Fruit fly (Drosophila melanogaster): ENCODE data around the gene CG14641.

CG14641 gene

dm6 chr3R:4214038-4214437 is 18.1 kb downstream of the CG14641 start (continued):
- TF ChIP-seq CG11560 (tag; IDR thresholded peaks at IDR 0.05), result peak; percentile 68; the same call in 2 of the 3 replicates
- TF ChIP-seq CG11456 (GFP tag; IDR thresholded peaks at IDR 0.05), result peak; percentile 89
- TF ChIP-seq gfzf (GFP tag; optimal IDR thresholded peaks at IDR 0.05), result no peak
- peak; percentile 70 for TF ChIP-seq CG9817 (tag; optimal IDR thresholded peaks at IDR 0.05)
- peak; percentile 68 for TF ChIP-seq CG11398 (GFP tag; optimal IDR thresholded peaks at IDR 0.05)
- peak; percentile 77 for TF ChIP-seq seq (GFP tag; IDR thresholded peaks at IDR 0.05)
- peak; percentile 94 for TF ChIP-seq Drgx (GFP tag; IDR thresholded peaks at IDR 0.05)
- peak; percentile 51 for TF ChIP-seq Bdp1 (GFP tag; optimal IDR thresholded peaks at IDR 0.05)
- peak; percentile 14 for TF ChIP-seq tio (GFP tag; optimal IDR thresholded peaks at IDR 0.05)
- peak; percentile 39 for TF ChIP-seq CHES-1-like (GFP tag; optimal IDR thresholded peaks at IDR 0.05)
- no peak for TF ChIP-seq yki (optimal IDR thresholded peaks at IDR 0.05)
- peak; percentile 36; the same call in 1 of the 2 replicates for TF ChIP-seq Adf1 (GFP tag; IDR thresholded peaks at IDR 0.05)
- TF ChIP-seq chinmo (GFP tag; IDR thresholded peaks at IDR 0.05; ENCODE audit: partially characterized antibody), result no peak
- TF ChIP-seq mld (GFP tag; IDR thresholded peaks at IDR 0.05; ENCODE audit: partially characterized antibody), result no peak
- TF ChIP-seq CG33557 (GFP tag; optimal IDR thresholded peaks at IDR 0.05), result no peak
- no peak for TF ChIP-seq CG13894 (tag; optimal IDR thresholded peaks at IDR 0.05)
- TF ChIP-seq CG4617 (GFP tag; optimal IDR thresholded peaks at IDR 0.05; ENCODE audit: borderline replicate concordance), result peak; percentile 6
- TF ChIP-seq zfh1 (GFP tag; IDR thresholded peaks at IDR 0.05), result peak; percentile 93
- peak; percentile 54 for TF ChIP-seq CG9876 (GFP tag; optimal IDR thresholded peaks at IDR 0.05)
- TF ChIP-seq CG2712 (tag; optimal IDR thresholded peaks at IDR 0.05), result peak; percentile 79
- peak; percentile 40 for TF ChIP-seq Sry-δ (GFP tag; optimal IDR thresholded peaks at IDR 0.05)
- TF ChIP-seq danr (GFP tag; IDR thresholded peaks at IDR 0.05), result peak; percentile 73
- peak; percentile 77 for TF ChIP-seq phol (tag; optimal IDR thresholded peaks at IDR 0.05)
- TF ChIP-seq CG8089 (GFP tag; optimal IDR thresholded peaks at IDR 0.05), result peak; percentile 77
- peak; percentile 62 for TF ChIP-seq Hmr (GFP tag; optimal IDR thresholded peaks at IDR 0.05)
- TF ChIP-seq vvl (GFP tag; IDR thresholded peaks at IDR 0.05), result peak; percentile 93
- no peak for TF ChIP-seq psq (GFP tag; optimal IDR thresholded peaks at IDR 0.05)
- peak; percentile 78 for TF ChIP-seq Abd-B (GFP tag; optimal IDR thresholded peaks at IDR 0.05)
- TF ChIP-seq slou (GFP tag; optimal IDR thresholded peaks at IDR 0.05), result peak; percentile 35
- TF ChIP-seq Sox102F (GFP tag; optimal IDR thresholded peaks at IDR 0.05), result peak; percentile 87
- peak; percentile 80 for TF ChIP-seq CG4820 (GFP tag; optimal IDR thresholded peaks at IDR 0.05)
- TF ChIP-seq CG7987 (GFP tag; optimal IDR thresholded peaks at IDR 0.05), result peak; percentile 46
- TF ChIP-seq CG16813 (GFP tag; IDR thresholded peaks at IDR 0.05; ENCODE audit: partially characterized antibody), result no peak
- TF ChIP-seq GATAe (GFP tag; conservative IDR thresholded peaks at IDR 0.05), result peak; percentile 33; the same call in 1 of the 2 replicates
- peak; percentile 57 for TF ChIP-seq grn (GFP tag; optimal IDR thresholded peaks at IDR 0.05)
- TF ChIP-seq ranshi (GFP tag; IDR thresholded peaks at IDR 0.05), result peak; percentile 90
- no peak for TF ChIP-seq Dp (GFP tag; optimal IDR thresholded peaks at IDR 0.05)
- TF ChIP-seq CG15011 (GFP tag; optimal IDR thresholded peaks at IDR 0.05), result no peak
- no peak for TF ChIP-seq Dfd (GFP tag; optimal IDR thresholded peaks at IDR 0.05)
- peak; percentile 68; the same call in 1 of the 3 replicates for TF ChIP-seq CG17361 (GFP tag; IDR thresholded peaks at IDR 0.05)
- TF ChIP-seq dysf (GFP tag; IDR thresholded peaks at IDR 0.05), result peak; percentile 91
- TF ChIP-seq Taf1 (GFP tag; IDR thresholded peaks at IDR 0.05), result peak; percentile 52; the same call in 1 of the 2 replicates
- TF ChIP-seq pum (GFP tag; optimal IDR thresholded peaks at IDR 0.05), result peak; percentile 76
- TF ChIP-seq sc (optimal IDR thresholded peaks at IDR 0.05), result no peak
- TF ChIP-seq sc (GFP tag; optimal IDR thresholded peaks at IDR 0.05), result peak; percentile 65
- peak; percentile 56 for TF ChIP-seq CG1233 (GFP tag; optimal IDR thresholded peaks at IDR 0.05)
- no peak for TF ChIP-seq Sry-β (GFP tag; optimal IDR thresholded peaks at IDR 0.05)
- no peak for TF ChIP-seq CG7271 (tag; optimal IDR thresholded peaks at IDR 0.05)
- peak; percentile 47 for TF ChIP-seq CG9727 (GFP tag; optimal IDR thresholded peaks at IDR 0.05)
- no peak for TF ChIP-seq hbn (GFP tag; IDR thresholded peaks at IDR 0.05; ENCODE audit: partially characterized antibody)
- TF ChIP-seq CG31365 (tag; optimal IDR thresholded peaks at IDR 0.05), result peak; percentile 31

Data from whole organism, embryonic.